Fruit fly (Drosophila melanogaster): ENCODE data around the gene pum.
A peak's percentile ranks its signal among the peaks of the same experiment; 100 is the strongest.
"Not testable (repeated sequence)": the region's sequence is repeated elsewhere in the genome, so short reads cannot be mapped to it uniquely, and the experiment has no call there.

The pum gene

dm6 chr3R:9236070-9236492 lies 1.4 kb downstream of the pum start (continued):
- TF ChIP-seq cg (GFP tag; optimal IDR thresholded peaks at IDR 0.05) (peak; percentile 72), CG17385 (GFP tag; optimal IDR thresholded peaks at IDR 0.05) (peak; percentile 88), CG6175 (GFP tag; IDR thresholded peaks at IDR 0.05) (no peak), CG3838 (GFP tag; optimal IDR thresholded peaks at IDR 0.05) (no peak), phol (tag; optimal IDR thresholded peaks at IDR 0.05) (peak; percentile 3), onecut (GFP tag; IDR thresholded peaks at IDR 0.05) (0 out of 2 replicates have a peak, but pooled peaks have one; percentile 2), ham (GFP tag; IDR thresholded peaks at IDR 0.05) (no peak), Med (GFP tag) (peak; percentile 72), CG15011 (GFP tag; optimal IDR thresholded peaks at IDR 0.05) (no peak), bigmax (GFP tag; optimal IDR thresholded peaks at IDR 0.05) (peak; percentile 52), Trl (optimal IDR thresholded peaks at IDR 0.05) (peak; percentile 29 to 84), Trl (GFP tag; optimal IDR thresholded peaks at IDR 0.05) (no peak), nom (GFP tag; optimal IDR thresholded peaks at IDR 0.05) (no peak), CG4360 (GFP tag; IDR thresholded peaks at IDR 0.05) (no peak), Taf1 (GFP tag; IDR thresholded peaks at IDR 0.05) (no peak), sna (GFP tag; IDR thresholded peaks at IDR 0.05; ENCODE audit: partially characterized antibody) (no peak), insv (GFP tag; optimal IDR thresholded peaks at IDR 0.05) (peak in 1 of 2 experiments; percentile 77), CG11695 (GFP tag; IDR thresholded peaks at IDR 0.05) (no peak), Opbp (GFP tag; IDR thresholded peaks at IDR 0.05; ENCODE audit: partially characterized antibody) (no peak), Atf6 (GFP tag; IDR thresholded peaks at IDR 0.05) (no peak), crol (GFP tag; IDR thresholded peaks at IDR 0.05) (peak; percentile 98)

- TF ChIP-seq sens (GFP tag) (peak; percentile 68), vvl (GFP tag; IDR thresholded peaks at IDR 0.05) (peak; percentile 14; the same call in 1 of the 2 replicates), Med (GFP tag) (peak; percentile 65), D19A (tag; optimal IDR thresholded peaks at IDR 0.05) (peak; percentile 26), abd-A (tag; optimal IDR thresholded peaks at IDR 0.05) (peak; percentile 26), scrt (GFP tag; optimal IDR thresholded peaks at IDR 0.05) (peak; percentile 1), Drgx (GFP tag; IDR thresholded peaks at IDR 0.05) (0 out of 2 replicates have a peak, but pooled peaks have one; percentile 30), Deaf1 (tag; optimal IDR thresholded peaks at IDR 0.05) (peak; percentile 32), CG10543 (GFP tag; optimal IDR thresholded peaks at IDR 0.05) (peak; percentile 11), sd (tag; optimal IDR thresholded peaks at IDR 0.05) (peak; percentile 63), CTCF (GFP tag; optimal IDR thresholded peaks at IDR 0.05) (peak; percentile 77), pan (GFP tag; optimal IDR thresholded peaks at IDR 0.05 in 1 of 2, IDR thresholded peaks at IDR 0.05 in 1 of 2) (peak in 1 of 2 experiments; percentile 20), CG4360 (GFP tag; IDR thresholded peaks at IDR 0.05) (peak; percentile 53; the same call in 1 of the 2 replicates), chinmo (GFP tag; IDR thresholded peaks at IDR 0.05; ENCODE audit: partially characterized antibody) (0 out of 4 replicates have a peak, but pooled peaks have one; percentile 62), crol (GFP tag; IDR thresholded peaks at IDR 0.05) (peak; percentile 72), rib (GFP tag; IDR thresholded peaks at IDR 0.05) (peak; percentile 44; the same call in 1 of the 2 replicates), bigmax (GFP tag; optimal IDR thresholded peaks at IDR 0.05) (peak; percentile 83)
- TF ChIP-seq pan (optimal IDR thresholded peaks at IDR 0.05): not testable (repeated sequence)
Measured at dm6 chr3R:9235455-9236040, 1.9 kb downstream of the pum start.

- TF ChIP-seq CG7839 (tag; optimal IDR thresholded peaks at IDR 0.05) (peak; percentile 2), hkb (optimal IDR thresholded peaks at IDR 0.05) (no peak), hkb (GFP tag; IDR thresholded peaks at IDR 0.05) (0 out of 2 replicates have a peak, but pooled peaks have one; percentile 11), Ssrp (tag; optimal IDR thresholded peaks at IDR 0.05) (no peak), Pdp1 (GFP tag; optimal IDR thresholded peaks at IDR 0.05) (peak in 1 of 2 experiments; percentile 32), CG12219 (GFP tag; optimal IDR thresholded peaks at IDR 0.05) (no peak), bsh (GFP tag; optimal IDR thresholded peaks at IDR 0.05) (peak in 1 of 2 experiments; percentile 2), CG7357 (GFP tag; IDR thresholded peaks at IDR 0.05) (0 out of 3 replicates have a peak, but pooled peaks have one; percentile 22), CG10321 (GFP tag; IDR thresholded peaks at IDR 0.05) (no peak), dysf (GFP tag; IDR thresholded peaks at IDR 0.05) (no peak), sens (GFP tag) (peak; percentile 19), sd (tag; optimal IDR thresholded peaks at IDR 0.05) (peak; percentile 66), CG2199 (GFP tag; IDR thresholded peaks at IDR 0.05) (peak; percentile 83; the same call in 2 of the 3 replicates), CG11504 (tag; optimal IDR thresholded peaks at IDR 0.05) (peak; percentile 1), CG33213 (GFP tag; optimal IDR thresholded peaks at IDR 0.05) (no peak), CG12391 (tag; optimal IDR thresholded peaks at IDR 0.05) (peak; percentile 1)
Measured at dm6 chr3R:9234756-9235255, 2.7 kb downstream of the pum start.
